Fruit fly (Drosophila melanogaster) whole organism, embryonic: ENCODE results near the gene CG4452.

ENCODE experiments used
- Asciz ChIP-seq: fragments of 200-800 bp; sonication (Bioruptor generic); optimal IDR thresholded peaks from 2 replicates; lab custom pipeline; 2017; ENCODE audit warnings: missing biosample characterization, mild to moderate bottlenecking, missing genetic modification characterization, missing genetic modification reagents
- C15 ChIP-seq: fragments of 200-800 bp; sonication (Bioruptor generic); IDR thresholded peaks from 3 replicates; pipeline ENCODE4 v1.3.6; 2022; ENCODE audit warnings: missing biosample characterization, missing genetic modification characterization
- CG11093 ChIP-seq: fragments of 200-800 bp; sonication (Bioruptor generic); IDR thresholded peaks from 3 replicates; pipeline ENCODE4 v1.3.6; 2022; ENCODE audit warnings: missing biosample characterization, missing genetic modification characterization
- CG11247 ChIP-seq: fragments of 200-800 bp; sonication (Bioruptor generic); IDR thresholded peaks from 2 replicates; pipeline ENCODE4 v1.3.6; 2022; ENCODE audit warnings: missing biosample characterization, missing genetic modification characterization
- CG12299 ChIP-seq: fragments of 200-800 bp; sonication (Bioruptor generic); optimal IDR thresholded peaks from 2 replicates; lab custom pipeline; 2018; ENCODE audit warnings: missing biosample characterization, mild to moderate bottlenecking, missing genetic modification characterization
- CG1233 ChIP-seq: fragments of 200-800 bp; sonication (Bioruptor generic); optimal IDR thresholded peaks from 4 replicates; lab custom pipeline; 2018; ENCODE audit warnings: missing biosample characterization, mild to moderate bottlenecking, missing genetic modification characterization
- CG14860 ChIP-seq: fragments of 200-800 bp; sonication (Bioruptor generic); IDR thresholded peaks from 3 replicates; pipeline ENCODE4 v1.3.6; 2022; ENCODE audit warnings: missing biosample characterization, missing genetic modification characterization; ENCODE audit not compliant: partially characterized antibody
- CG15514 ChIP-seq: fragments of 200-800 bp; sonication (Bioruptor generic); optimal IDR thresholded peaks from 3 replicates; lab custom pipeline; 2017; ENCODE audit warnings: missing biosample characterization, missing genetic modification characterization, mild to moderate bottlenecking, moderate library complexity, missing genetic modification reagents
- CG1602 ChIP-seq: fragments of 200-800 bp; sonication (Bioruptor generic); optimal IDR thresholded peaks from 3 replicates; lab custom pipeline; 2016; ENCODE audit warnings: missing biosample characterization, missing genetic modification characterization
- CG1647 ChIP-seq: fragments of 200-800 bp; sonication (Bioruptor generic); optimal IDR thresholded peaks from 3 replicates; lab custom pipeline; 2016; ENCODE audit warnings: missing biosample characterization, missing genetic modification characterization
- CG18476 ChIP-seq: fragments of 200-800 bp; sonication (Bioruptor generic); optimal IDR thresholded peaks from 2 replicates; lab custom pipeline; 2016; ENCODE audit warnings: missing biosample characterization, mild to moderate bottlenecking, missing genetic modification characterization
- CG2875 ChIP-seq: fragments of 200-800 bp; sonication (Bioruptor generic); optimal IDR thresholded peaks from 2 replicates; lab custom pipeline; 2017; ENCODE audit warnings: missing biosample characterization, mild to moderate bottlenecking, missing genetic modification characterization, missing genetic modification reagents
- CG30020 ChIP-seq: fragments of 200-800 bp; optimal IDR thresholded peaks from 2 replicates; lab custom pipeline; 2019; ENCODE audit warnings: missing biosample characterization, mild to moderate bottlenecking, missing genetic modification characterization, moderate library complexity
- CG30403 ChIP-seq: fragments of 200-800 bp; sonication (Bioruptor generic); optimal IDR thresholded peaks from 3 replicates; lab custom pipeline; 2016; ENCODE audit warnings: missing biosample characterization, missing genetic modification characterization
- CG32772 ChIP-seq: fragments of 200-800 bp; sonication (Bioruptor generic); IDR thresholded peaks from 2 replicates; pipeline ENCODE4 v1.3.6; 2022; ENCODE audit warnings: missing biosample characterization, missing genetic modification characterization
- CG4424 ChIP-seq: fragments of 200-800 bp; sonication (Bioruptor generic); optimal IDR thresholded peaks from 3 replicates; lab custom pipeline; 2016; ENCODE audit warnings: missing biosample characterization, missing genetic modification characterization
- CG6272 ChIP-seq: fragments of 200-800 bp; sonication (Bioruptor generic); IDR thresholded peaks from 2 replicates; pipeline ENCODE4 v1.3.6; 2022; ENCODE audit warnings: missing biosample characterization, missing genetic modification characterization
- CG6683 ChIP-seq: fragments of 200-800 bp; sonication (Bioruptor generic); optimal IDR thresholded peaks from 2 replicates; lab custom pipeline; 2017; ENCODE audit warnings: missing biosample characterization, mild to moderate bottlenecking, missing genetic modification characterization, missing genetic modification reagents
- CG7963 ChIP-seq: fragments of 200-800 bp; sonication (Bioruptor generic); IDR thresholded peaks from 3 replicates; pipeline ENCODE4 v1.3.6; 2022; ENCODE audit warnings: missing biosample characterization, missing genetic modification characterization; ENCODE audit not compliant: partially characterized antibody
- D ChIP-seq, 2 experiments: fragments of 200-800 bp in 1 of 2; fragments of >200 bp in 1 of 2; sonication (Bioruptor generic) in 1 of 2; optimal IDR thresholded peaks; 2 replicates in 1 of 2; 3 replicates in 1 of 2; lab custom pipeline; 2017; ENCODE audit warnings: mild to moderate bottlenecking in 1 of 2, missing biosample characterization in 1 of 2, missing genetic modification characterization in 1 of 2, missing genetic modification reagents in 1 of 2
- Dll ChIP-seq: fragments of 200-800 bp; sonication (Bioruptor generic); IDR thresholded peaks from 4 replicates; pipeline ENCODE4 v1.3.6; 2022; ENCODE audit warnings: missing biosample characterization, missing genetic modification characterization; ENCODE audit not compliant: partially characterized antibody
- Ets65A ChIP-seq: fragments of 200-800 bp; sonication (Bioruptor generic); peaks from one replicate; lab custom pipeline; 2016; ENCODE audit warnings: missing biosample characterization, missing genetic modification characterization
- Ets97D ChIP-seq: fragments of 200-800 bp; sonication (Bioruptor generic); optimal IDR thresholded peaks from 3 replicates; lab custom pipeline; 2016; ENCODE audit warnings: missing biosample characterization, missing genetic modification characterization
- Fer1 ChIP-seq: fragments of 200-800 bp; sonication (Bioruptor generic); optimal IDR thresholded peaks from 2 replicates; lab custom pipeline; 2017; ENCODE audit warnings: missing biosample characterization, mild to moderate bottlenecking, missing genetic modification characterization
- HmgD ChIP-seq: fragments of 200-800 bp; sonication (Bioruptor generic); optimal IDR thresholded peaks from 3 replicates; lab custom pipeline; 2016; ENCODE audit warnings: missing biosample characterization, missing genetic modification characterization
- Hr78 ChIP-seq, 2 experiments: fragments of 200-800 bp in 1 of 2; fragments of >200 bp in 1 of 2; sonication (Bioruptor generic) in 1 of 2; optimal IDR thresholded peaks; 2 replicates each; lab custom pipeline; 2017 to 2019; ENCODE audit warnings: missing biosample characterization in 2 of 2, missing genetic modification characterization in 2 of 2, mild to moderate bottlenecking in 1 of 2, moderate library complexity in 1 of 2
- NFAT ChIP-seq: fragments of 200-800 bp; sonication (Bioruptor generic); IDR thresholded peaks from 2 replicates; pipeline ENCODE4 v1.3.6; 2022; ENCODE audit warnings: missing biosample characterization, missing genetic modification characterization
- NK7.1 ChIP-seq: fragments of 200-800 bp; sonication (Bioruptor generic); optimal IDR thresholded peaks from 3 replicates; lab custom pipeline; 2016; ENCODE audit warnings: missing biosample characterization, missing genetic modification characterization
- Opbp ChIP-seq: fragments of 200-800 bp; sonication (Bioruptor generic); IDR thresholded peaks from 3 replicates; pipeline ENCODE4 v1.3.6; 2022; ENCODE audit warnings: missing biosample characterization, missing genetic modification characterization; ENCODE audit not compliant: partially characterized antibody
- Poxn ChIP-seq: fragments of 200-800 bp; sonication (Bioruptor generic); IDR thresholded peaks from 2 replicates; pipeline ENCODE4 v1.3.6; 2022; ENCODE audit warnings: missing biosample characterization, missing genetic modification characterization
- Rfx ChIP-seq: fragments of 200-800 bp; sonication (Bioruptor generic); IDR thresholded peaks from 2 replicates; pipeline ENCODE4 v1.3.6; 2022; ENCODE audit warnings: missing biosample characterization, missing genetic modification characterization
- Rx ChIP-seq: fragments of 200-800 bp; sonication (Bioruptor generic); IDR thresholded peaks from 2 replicates; pipeline ENCODE4 v1.3.6; 2022; ENCODE audit warnings: missing biosample characterization, missing genetic modification characterization
- Sox100B ChIP-seq: fragments of 200-800 bp; sonication (Bioruptor generic); optimal IDR thresholded peaks from 3 replicates; lab custom pipeline; 2018; ENCODE audit warnings: missing biosample characterization, mild to moderate bottlenecking, missing genetic modification characterization
- YL-1 ChIP-seq: fragments of 200-800 bp; sonication (Bioruptor generic); optimal IDR thresholded peaks from 3 replicates; lab custom pipeline; 2017; ENCODE audit warnings: missing biosample characterization, mild to moderate bottlenecking, missing genetic modification characterization
- ara ChIP-seq: fragments of 200-800 bp; sonication (Bioruptor generic); IDR thresholded peaks from 2 replicates; pipeline ENCODE4 v1.3.6; 2022; ENCODE audit warnings: missing biosample characterization, missing genetic modification characterization
- croc ChIP-seq: fragments of 200-800 bp; sonication (Bioruptor generic); conservative IDR thresholded peaks from 3 replicates; pipeline ENCODE4 v1.3.6; 2022; ENCODE audit warnings: missing biosample characterization, missing genetic modification characterization
- cwo ChIP-seq: fragments of 200-800 bp; sonication (Bioruptor generic); optimal IDR thresholded peaks from 3 replicates; lab custom pipeline; 2017; ENCODE audit warnings: missing biosample characterization, missing genetic modification characterization, mild to moderate bottlenecking, moderate library complexity, missing genetic modification reagents
- dati ChIP-seq: fragments of 200-800 bp; sonication (Bioruptor generic); IDR thresholded peaks from 2 replicates; pipeline ENCODE4 v1.3.6; 2022; ENCODE audit warnings: missing biosample characterization, missing genetic modification characterization
- dimm ChIP-seq: fragments of 200-800 bp; sonication (Bioruptor generic); IDR thresholded peaks from 2 replicates; pipeline ENCODE4 v1.3.6; 2022; ENCODE audit warnings: missing biosample characterization, missing genetic modification characterization
- dpn ChIP-seq, 2 experiments: fragments of 200-800 bp; sonication (Bioruptor generic); optimal IDR thresholded peaks; 3 replicates each; lab custom pipeline; 2016; ENCODE audit warnings: missing biosample characterization in 2 of 2, missing genetic modification characterization in 2 of 2
- esg ChIP-seq: fragments of 200-800 bp; sonication (Bioruptor generic); conservative IDR thresholded peaks from 2 replicates; pipeline ENCODE4 v1.3.6; 2022; ENCODE audit warnings: missing biosample characterization, missing genetic modification characterization
- gsb ChIP-seq: fragments of 200-800 bp; sonication (Bioruptor generic); IDR thresholded peaks from 2 replicates; pipeline ENCODE4 v1.3.6; 2022; ENCODE audit warnings: missing biosample characterization, missing genetic modification characterization
- hkb ChIP-seq, 2 experiments: fragments of 200-800 bp in 1 of 2; fragments of >200 bp in 1 of 2; sonication (Bioruptor generic) in 1 of 2; IDR thresholded peaks in 1 of 2; optimal IDR thresholded peaks in 1 of 2; 2 replicates each; pipeline versions ENCODE4 v1.3.6 to Lab custom; 2017 to 2022; ENCODE audit warnings: missing biosample characterization in 1 of 2, missing genetic modification characterization in 1 of 2
- jigr1 ChIP-seq: fragments of 200-800 bp; sonication (Bioruptor generic); IDR thresholded peaks from 3 replicates; pipeline ENCODE4 v1.3.6; 2022; ENCODE audit warnings: missing biosample characterization, missing genetic modification characterization
- pb ChIP-seq: fragments of 200-800 bp; sonication (Bioruptor generic); optimal IDR thresholded peaks from 3 replicates; lab custom pipeline; 2016; ENCODE audit warnings: missing biosample characterization, missing genetic modification characterization
- repo ChIP-seq: fragments of 200-800 bp; sonication (Bioruptor generic); optimal IDR thresholded peaks from 2 replicates; lab custom pipeline; 2016; ENCODE audit warnings: missing biosample characterization, missing genetic modification characterization
- ro ChIP-seq: fragments of 200-800 bp; sonication (Bioruptor generic); IDR thresholded peaks from 2 replicates; pipeline ENCODE4 v1.3.6; 2022; ENCODE audit warnings: missing biosample characterization, missing genetic modification characterization
- sens-2 ChIP-seq: fragments of 200-800 bp; sonication (Bioruptor generic); IDR thresholded peaks from 2 replicates; pipeline ENCODE4 v1.3.6; 2022; ENCODE audit warnings: missing biosample characterization, missing genetic modification characterization
- so ChIP-seq: fragments of 200-800 bp; sonication (Bioruptor generic); IDR thresholded peaks from 3 replicates; pipeline ENCODE4 v1.3.6; 2022; ENCODE audit warnings: missing biosample characterization, missing genetic modification characterization
- stc ChIP-seq: fragments of 200-800 bp; sonication (Bioruptor generic); IDR thresholded peaks from 2 replicates; pipeline ENCODE4 v1.3.6; 2022; ENCODE audit warnings: missing biosample characterization, missing genetic modification characterization

The CG4452 gene

dm6 chr3L:9397156-9397555, 30.0 kb downstream of the CG4452 start (continued):
- TF ChIP-seq D (optimal IDR thresholded peaks at IDR 0.05; lab: Kevin White, UChicago) (no peak), D (GFP tag; optimal IDR thresholded peaks at IDR 0.05; lab: Kevin White, UChicago) (peak; percentile 48), CG6683 (GFP tag; lab: Kevin White, UChicago) (peak; percentile 81), Asciz (GFP tag; lab: Kevin White, UChicago) (peak; percentile 85), hkb (optimal IDR thresholded peaks at IDR 0.05; lab: Kevin White, UChicago) (no peak), hkb (GFP tag; IDR thresholded peaks at IDR 0.05; lab: Robert Waterston, UW) (peak; percentile 67; the same call in 1 of the 2 replicates), HmgD (GFP tag; lab: Kevin White, UChicago) (no peak), NFAT (GFP tag; lab: Robert Waterston, UW) (no peak), jigr1 (no peak), dpn (GFP tag; optimal IDR thresholded peaks at IDR 0.05; lab: Kevin White, UChicago) (peak in 1 of 2 experiments; percentile 67), CG18476 (peak; percentile 35), Ets97D (GFP tag; lab: Kevin White, UChicago) (no peak), so (GFP tag; lab: Robert Waterston, UW) (peak; percentile 55; the same call in 2 of the 3 replicates), CG1602 (GFP tag; lab: Kevin White, UChicago) (no peak), YL-1 (GFP tag; lab: Kevin White, UChicago) (peak; percentile 30), croc (GFP tag; lab: Robert Waterston, UW) (no peak), Dll (no peak), ro (GFP tag; lab: Robert Waterston, UW) (no peak), pb (no peak), cwo (peak; percentile 84), Ets65A (GFP tag; lab: Kevin White, UChicago) (no peak), stc (GFP tag; lab: Robert Waterston, UW) (peak; percentile 53; the same call in 1 of the 2 replicates), CG15514 (GFP tag; lab: Kevin White, UChicago) (peak; percentile 89), ara (GFP tag; lab: Robert Waterston, UW) (peak; percentile 67), esg (GFP tag; lab: Robert Waterston, UW) (no peak), Rfx (GFP tag; lab: Robert Waterston, UW) (peak; percentile 69), CG1233 (peak; percentile 75), C15 (GFP tag; lab: Robert Waterston, UW) (no peak; the same call in 2 of the 3 replicates), dimm (GFP tag; lab: Robert Waterston, UW) (no peak), Sox100B (GFP tag; lab: Kevin White, UChicago) (peak; percentile 73), CG7963 (GFP tag; lab: Robert Waterston, UW) (no peak), CG12299 (tag; lab: Kevin White, UChicago) (peak; percentile 80), CG30020 (tag; lab: Kevin White, UChicago) (no peak), gsb (peak; percentile 35; the same call in 1 of the 2 replicates), Hr78 (GFP tag; optimal IDR thresholded peaks at IDR 0.05; lab: Kevin White, UChicago) (no peak), CG1647 (GFP tag; lab: Kevin White, UChicago) (peak; percentile 69), CG30403 (GFP tag; lab: Kevin White, UChicago) (no peak), CG11247 (no peak), CG11093 (GFP tag; lab: Robert Waterston, UW) (no peak), Fer1 (GFP tag; lab: Kevin White, UChicago) (peak; percentile 93), CG4424 (GFP tag; lab: Kevin White, UChicago) (peak; percentile 24), Opbp (no peak), CG14860 (GFP tag; lab: Robert Waterston, UW) (no peak), dati (GFP tag; lab: Robert Waterston, UW) (no peak), Rx (no peak), repo (GFP tag; lab: Kevin White, UChicago) (peak; percentile 41), sens-2 (GFP tag; lab: Robert Waterston, UW) (no peak), CG2875 (GFP tag; lab: Kevin White, UChicago) (peak; percentile 6), CG32772 (GFP tag; lab: Robert Waterston, UW) (no peak), NK7.1 (peak; percentile 75), CG6272 (GFP tag; lab: Robert Waterston, UW) (no peak), Poxn (no peak)
